Worm (Caenorhabditis elegans): ENCODE data around the gene ZK262.4.

DNA sequence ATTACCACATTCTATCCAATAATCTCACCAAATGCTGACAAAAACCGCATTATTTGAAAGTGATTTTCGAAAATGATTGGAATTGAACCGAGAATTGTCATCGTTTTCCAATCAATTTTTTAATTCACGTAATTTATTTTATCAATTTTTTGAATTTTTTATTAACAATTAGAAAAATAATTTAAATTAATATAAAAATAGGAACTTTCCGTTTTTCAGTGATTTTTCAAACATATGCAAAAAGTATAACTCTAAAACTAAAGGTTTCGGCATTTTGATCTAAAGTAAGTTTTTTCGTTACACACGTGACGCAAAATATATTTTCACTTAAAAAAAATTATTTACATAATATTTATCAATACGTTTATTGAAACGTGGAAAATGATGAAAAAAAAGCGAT is 30.2 kb downstream of the ZK262.4 start, which contains the start of gene Y51A2B.6:
- no peak for TF ChIP-seq flt-1 (GFP tag; IDR thresholded peaks at IDR 0.05)
- TF ChIP-seq hnd-1 (tag; optimal IDR thresholded peaks at IDR 0.05) = no peak
- no peak for TF ChIP-seq ama-1 (optimal IDR thresholded peaks at IDR 0.05)
- TF ChIP-seq scrt-1 (GFP tag; IDR thresholded peaks at IDR 0.05) = no peak
- no peak for TF ChIP-seq ceh-13 (GFP tag; optimal IDR thresholded peaks at IDR 0.05)
- no peak for TF ChIP-seq pes-1 (GFP tag; IDR thresholded peaks at IDR 0.05)
- TF ChIP-seq tbx-37 (GFP tag; conservative IDR thresholded peaks at IDR 0.05) = no peak
- no peak for TF ChIP-seq sea-1 (GFP tag; conservative IDR thresholded peaks at IDR 0.05)
- no peak for TF ChIP-seq tra-4 (tag; optimal IDR thresholded peaks at IDR 0.05)
- no peak for TF ChIP-seq ceh-36 (tag; optimal IDR thresholded peaks at IDR 0.05)
- no peak for TF ChIP-seq tbx-11 (GFP tag; IDR thresholded peaks at IDR 0.05)
- no peak for TF ChIP-seq ets-7 (tag; optimal IDR thresholded peaks at IDR 0.05)
